Worm (Caenorhabditis elegans): ENCODE measurements around the gene npr-43.

- TF ChIP-seq ama-1 (optimal IDR thresholded peaks at IDR 0.05) (no peak), ama-1 (GFP tag; optimal IDR thresholded peaks at IDR 0.05) (no peak), unc-62 (GFP tag; optimal IDR thresholded peaks at IDR 0.05) (no peak), lin-54 (GFP tag; optimal IDR thresholded peaks at IDR 0.05) (no peak), tlf-1 (GFP tag; optimal IDR thresholded peaks at IDR 0.05) (no peak), bed-1 (GFP tag; IDR thresholded peaks at IDR 0.05) (no peak), mxl-1 (tag; optimal IDR thresholded peaks at IDR 0.05) (no peak), let-607 (tag; optimal IDR thresholded peaks at IDR 0.05) (no peak), lag-1 (GFP tag; IDR thresholded peaks at IDR 0.05) (no peak), cebp-2 (GFP tag; IDR thresholded peaks at IDR 0.05) (no peak), F49E8.2 (tag; optimal IDR thresholded peaks at IDR 0.05; ENCODE audit: insufficient read depth) (no peak), hmg-1.2 (GFP tag; IDR thresholded peaks at IDR 0.05) (peak; percentile 83), snpc-4 (GFP tag; optimal IDR thresholded peaks at IDR 0.05) (no peak), snpc-4 (tag; optimal IDR thresholded peaks at IDR 0.05) (peak in 1 of 4 experiments; percentile 28), ztf-3 (GFP tag; optimal IDR thresholded peaks at IDR 0.05) (no peak), ceh-91 (GFP tag; IDR thresholded peaks at IDR 0.05) (no peak)
Measured at ce11 chrV:14368272-14369052, 10.4 kb downstream of the npr-43 start.

Data from whole organism, young adult.